Fruit fly (Drosophila melanogaster): Measurements from ENCODE around the gene sqd.

Gene sqd

dm6 chr3R:13645874-13646370 is at the start of gene sqd (continued):
- no peak for TF ChIP-seq CG4404 (GFP tag; IDR thresholded peaks at IDR 0.05)
- no peak for TF ChIP-seq CG10979 (tag; optimal IDR thresholded peaks at IDR 0.05)
- TF ChIP-seq CG9817 (tag; optimal IDR thresholded peaks at IDR 0.05) = peak; percentile 39
- TF ChIP-seq abd-A (tag; optimal IDR thresholded peaks at IDR 0.05) = no peak
- peak; percentile 2 for TF ChIP-seq Dad (GFP tag; optimal IDR thresholded peaks at IDR 0.05)
- TF ChIP-seq oc (tag; optimal IDR thresholded peaks at IDR 0.05) = no peak
- TF ChIP-seq Sin3A (optimal IDR thresholded peaks at IDR 0.05) = peak; percentile 25
- TF ChIP-seq sqz (GFP tag; optimal IDR thresholded peaks at IDR 0.05) = no peak
- TF ChIP-seq ttk (GFP tag; IDR thresholded peaks at IDR 0.05) = no peak
- peak; percentile 19 for TF ChIP-seq CG18764 (GFP tag; optimal IDR thresholded peaks at IDR 0.05)
- peak; percentile 43 for TF ChIP-seq CG17385 (GFP tag; optimal IDR thresholded peaks at IDR 0.05)
- no peak for TF ChIP-seq Dip2 (GFP tag; IDR thresholded peaks at IDR 0.05)
- TF ChIP-seq CG17359 (tag; optimal IDR thresholded peaks at IDR 0.05) = peak; percentile 53
- TF ChIP-seq bbx (GFP tag; IDR thresholded peaks at IDR 0.05; ENCODE audit: partially characterized antibody) = no peak
- TF ChIP-seq CG10274 (GFP tag; optimal IDR thresholded peaks at IDR 0.05) = peak; percentile 42
- peak; percentile 52 for TF ChIP-seq CG32532 (GFP tag; IDR thresholded peaks at IDR 0.05)
- peak; percentile 40 for TF ChIP-seq Dip3 (GFP tag; optimal IDR thresholded peaks at IDR 0.05)
- TF ChIP-seq ac (GFP tag; optimal IDR thresholded peaks at IDR 0.05) = no peak
- TF ChIP-seq Sox102F (GFP tag; optimal IDR thresholded peaks at IDR 0.05) = no peak
- TF ChIP-seq gsb-n (tag; optimal IDR thresholded peaks at IDR 0.05) = peak; percentile 12
- peak; percentile 49 for TF ChIP-seq dmrt99B (tag; optimal IDR thresholded peaks at IDR 0.05)
- peak in 1 of 2 experiments; percentile 27 for TF ChIP-seq Hr51 (GFP tag; optimal IDR thresholded peaks at IDR 0.05)
- no peak for TF ChIP-seq vfl (GFP tag; optimal IDR thresholded peaks at IDR 0.05)
- TF ChIP-seq Chrac-16 (GFP tag; optimal IDR thresholded peaks at IDR 0.05) = peak; percentile 22
- TF ChIP-seq CG30020 (tag; optimal IDR thresholded peaks at IDR 0.05) = peak; percentile 93
- peak; percentile 66 for TF ChIP-seq chn (GFP tag; optimal IDR thresholded peaks at IDR 0.05)
- peak; percentile 54 for TF ChIP-seq scrt (GFP tag; optimal IDR thresholded peaks at IDR 0.05)
- TF ChIP-seq crc (GFP tag; optimal IDR thresholded peaks at IDR 0.05) = no peak
- no peak for TF ChIP-seq Doc3 (GFP tag; IDR thresholded peaks at IDR 0.05; ENCODE audit: partially characterized antibody)
- TF ChIP-seq pum (GFP tag; optimal IDR thresholded peaks at IDR 0.05) = peak; percentile 3
- peak; percentile 68 for TF ChIP-seq CG9797 (GFP tag; optimal IDR thresholded peaks at IDR 0.05)
- peak; percentile 13; the same call in 1 of the 2 replicates for TF ChIP-seq HLH3B (GFP tag; IDR thresholded peaks at IDR 0.05)
- TF ChIP-seq Optix (GFP tag; IDR thresholded peaks at IDR 0.05) = no peak
- peak; percentile 43 for TF ChIP-seq dmrt11E (tag; optimal IDR thresholded peaks at IDR 0.05)
- TF ChIP-seq ems (GFP tag; optimal IDR thresholded peaks at IDR 0.05) = peak; percentile 49
- peak; percentile 32 for TF ChIP-seq Hsf (GFP tag; optimal IDR thresholded peaks at IDR 0.05)
- TF ChIP-seq zf30C (GFP tag; optimal IDR thresholded peaks at IDR 0.05) = no peak
- peak; percentile 56 for TF ChIP-seq Fer3 (tag; optimal IDR thresholded peaks at IDR 0.05)
- TF ChIP-seq hkb (optimal IDR thresholded peaks at IDR 0.05) = no peak
- TF ChIP-seq hkb (GFP tag; IDR thresholded peaks at IDR 0.05) = peak; percentile 38; the same call in 1 of the 2 replicates
- peak; percentile 44 for TF ChIP-seq Asciz (GFP tag; optimal IDR thresholded peaks at IDR 0.05)
- TF ChIP-seq dpn (GFP tag; optimal IDR thresholded peaks at IDR 0.05) = peak; percentile 6 to 20
- peak; percentile 62; the same call in 2 of the 3 replicates for TF ChIP-seq CG34422 (GFP tag; IDR thresholded peaks at IDR 0.05)
- no peak for TF ChIP-seq CG12299 (tag; optimal IDR thresholded peaks at IDR 0.05)
- 0 out of 3 replicates have a peak, but pooled peaks have one; percentile 34 for TF ChIP-seq CG6791 (GFP tag; IDR thresholded peaks at IDR 0.05; ENCODE audit: partially characterized antibody)
- TF ChIP-seq Antp (GFP tag; optimal IDR thresholded peaks at IDR 0.05) = peak; percentile 1
- TF ChIP-seq CG10565 (GFP tag; optimal IDR thresholded peaks at IDR 0.05) = no peak
- peak; percentile 61 for TF ChIP-seq caup (GFP tag; optimal IDR thresholded peaks at IDR 0.05; ENCODE audit: severe bottlenecking)
- TF ChIP-seq Taf1 (GFP tag; IDR thresholded peaks at IDR 0.05) = no peak
- no peak for TF ChIP-seq corto (GFP tag; optimal IDR thresholded peaks at IDR 0.05)
